Worm (Caenorhabditis elegans): Measurements from ENCODE around the gene ZK1307.8.
A peak's percentile ranks its signal among the peaks of the same experiment; 100 is the strongest.

ZK1307.8 gene

ce11 chrII:9651700-9652099 lies 27.3 kb downstream of the ZK1307.8 start, which contains the start of gene ZK1307.4:
Gene ZK1307.4 (minus strand): TSS chrII:9651800.
- no peak for TF ChIP-seq rnt-1 (tag; optimal IDR thresholded peaks at IDR 0.05)
- TF ChIP-seq nhr-77 (tag; optimal IDR thresholded peaks at IDR 0.05), result no peak

- TF ChIP-seq nhr-47 (tag; optimal IDR thresholded peaks at IDR 0.05), result no peak
- no peak for TF ChIP-seq sptf-1 (tag; optimal IDR thresholded peaks at IDR 0.05)
- TF ChIP-seq nhr-85 (tag), result no peak
- TF ChIP-seq zip-4 (GFP tag; optimal IDR thresholded peaks at IDR 0.05), result no peak
- no peak for TF ChIP-seq tbx-2 (tag; optimal IDR thresholded peaks at IDR 0.05)
- TF ChIP-seq F16B12.6 (tag; optimal IDR thresholded peaks at IDR 0.05), result no peak
- no peak for TF ChIP-seq aly-2 (tag; optimal IDR thresholded peaks at IDR 0.05)
- TF ChIP-seq hlh-4 (tag; optimal IDR thresholded peaks at IDR 0.05), result no peak
- no peak for TF ChIP-seq lir-3 (tag; optimal IDR thresholded peaks at IDR 0.05; ENCODE audit: poor library complexity)
- TF ChIP-seq mab-9 (GFP tag; IDR thresholded peaks at IDR 0.05), result no peak
- TF ChIP-seq pax-3 (tag; optimal IDR thresholded peaks at IDR 0.05), result no peak
- TF ChIP-seq Y116A8C.19 (tag; optimal IDR thresholded peaks at IDR 0.05; ENCODE audit: borderline replicate concordance), result no peak
- TF ChIP-seq pqm-1 (tag; optimal IDR thresholded peaks at IDR 0.05), result no peak
- no peak for TF ChIP-seq swsn-7 (tag; optimal IDR thresholded peaks at IDR 0.05)
- TF ChIP-seq skn-1 (tag; optimal IDR thresholded peaks at IDR 0.05), result no peak
- no peak for TF ChIP-seq fkh-10 (GFP tag; optimal IDR thresholded peaks at IDR 0.05)
- no peak for TF ChIP-seq unc-62 (GFP tag; optimal IDR thresholded peaks at IDR 0.05)
- TF ChIP-seq ztf-4 (tag; optimal IDR thresholded peaks at IDR 0.05), result no peak
- no peak for TF ChIP-seq lsy-2 (tag; optimal IDR thresholded peaks at IDR 0.05)
Observed at ce11 chrII:9652919-9653318, 28.5 kb downstream of the ZK1307.8 start, which contains the start of gene ZK1307.3. Gene ZK1307.3 (minus strand): TSS chrII:9653019.

ce11 chrII:9653679-9654078 lies 29.3 kb downstream of the ZK1307.8 start, which contains the start of gene ZK1307.2:
Gene ZK1307.2 (minus strand): TSS chrII:9653952.
- TF ChIP-seq hlh-4 (tag; optimal IDR thresholded peaks at IDR 0.05) (no peak), lin-39 (tag; optimal IDR thresholded peaks at IDR 0.05) (no peak), unc-62 (GFP tag; optimal IDR thresholded peaks at IDR 0.05) (no peak), sox-4 (tag; optimal IDR thresholded peaks at IDR 0.05) (no peak), irx-1 (tag; optimal IDR thresholded peaks at IDR 0.05) (no peak), grh-1 (GFP tag; IDR thresholded peaks at IDR 0.05) (no peak), dsc-1 (tag; optimal IDR thresholded peaks at IDR 0.05) (no peak), efl-1 (optimal IDR thresholded peaks at IDR 0.05) (no peak), efl-1 (GFP tag; optimal IDR thresholded peaks at IDR 0.05 in 1 of 2) (no peak), snpc-4 (tag; optimal IDR thresholded peaks at IDR 0.05) (no peak)

ce11 chrII:9655530-9656139 lies 31.2 kb downstream of the ZK1307.8 start, which contains the start of gene ZK1307.1:
Gene ZK1307.1 (minus strand): TSS chrII:9655580.
- TF ChIP-seq elt-2 (tag; optimal IDR thresholded peaks at IDR 0.05) (peak; percentile 32), blmp-1 (tag; optimal IDR thresholded peaks at IDR 0.05) (peak; percentile 23), ceh-8 (GFP tag; optimal IDR thresholded peaks at IDR 0.05) (no peak), snu-23 (GFP tag; optimal IDR thresholded peaks at IDR 0.05) (no peak), efl-3 (GFP tag; optimal IDR thresholded peaks at IDR 0.05) (no peak), tbx-2 (tag; optimal IDR thresholded peaks at IDR 0.05) (no peak), lsy-2 (tag; optimal IDR thresholded peaks at IDR 0.05) (no peak)

- TF ChIP-seq sptf-1 (tag; optimal IDR thresholded peaks at IDR 0.05) (no peak), elt-2 (tag; optimal IDR thresholded peaks at IDR 0.05) (peak; percentile 68), swsn-7 (tag; optimal IDR thresholded peaks at IDR 0.05) (no peak), ceh-8 (GFP tag; optimal IDR thresholded peaks at IDR 0.05) (no peak), jun-1 (tag; optimal IDR thresholded peaks at IDR 0.05) (no peak), nhr-28 (tag; optimal IDR thresholded peaks at IDR 0.05) (no peak), pqm-1 (tag; optimal IDR thresholded peaks at IDR 0.05) (no peak), egl-13 (tag; optimal IDR thresholded peaks at IDR 0.05) (no peak), mab-9 (GFP tag; IDR thresholded peaks at IDR 0.05) (no peak), ceh-90 (tag; optimal IDR thresholded peaks at IDR 0.05) (no peak), C16A3.4 (tag; optimal IDR thresholded peaks at IDR 0.05) (peak; percentile 11), nhr-85 (tag) (peak; percentile 78), pag-3 (tag; optimal IDR thresholded peaks at IDR 0.05; ENCODE audit: borderline replicate concordance, insufficient read depth) (no peak), lin-14 (GFP tag; optimal IDR thresholded peaks at IDR 0.05) (peak; percentile 10), isw-1 (GFP tag; IDR thresholded peaks at IDR 0.05) (no peak), ztf-11 (tag; optimal IDR thresholded peaks at IDR 0.05) (no peak), unc-98 (GFP tag; IDR thresholded peaks at IDR 0.05) (no peak), nhr-71 (tag; optimal IDR thresholded peaks at IDR 0.05) (peak; percentile 57)
Observed at ce11 chrII:9656210-9656755, 31.9 kb downstream of the ZK1307.8 start, which contains the start of gene gstk-1. Gene gstk-1 (plus strand): TSS chrII:9656705.

Data from whole organism, L1 larva.